Fruit fly (Drosophila melanogaster) whole organism, adult: ENCODE measurements around the gene Ktch.
A peak's percentile ranks its signal among the peaks of the same experiment; 100 is the strongest.

Experiments used
- CG11617 ChIP-seq: fragments of 200-800 bp; sonication (Bioruptor generic); optimal IDR thresholded peaks from 2 replicates; lab custom pipeline; 2017; ENCODE audit warnings: mild to moderate bottlenecking, missing biosample characterization, missing genetic modification reagents, missing genetic modification characterization
- CG12768 ChIP-seq: fragments of 200-800 bp; sonication (Bioruptor generic); optimal IDR thresholded peaks from 2 replicates; lab custom pipeline; 2017; ENCODE audit warnings: missing biosample characterization, missing genetic modification characterization, mild to moderate bottlenecking, moderate library complexity, missing genetic modification reagents
- CG14711 ChIP-seq: fragments of 200-800 bp; sonication (Bioruptor generic); optimal IDR thresholded peaks from 2 replicates; lab custom pipeline; 2018; ENCODE audit warnings: missing biosample characterization, mild to moderate bottlenecking, missing genetic modification characterization, moderate library complexity
- CG1620 ChIP-seq: fragments of 200-800 bp; sonication (Bioruptor generic); optimal IDR thresholded peaks from 2 replicates; lab custom pipeline; 2016; ENCODE audit warnings: missing biosample characterization, missing genetic modification characterization
- CG33017 ChIP-seq: fragments of 200-800 bp; sonication (Bioruptor generic); optimal IDR thresholded peaks from 2 replicates; lab custom pipeline; 2018; ENCODE audit warnings: missing biosample characterization, mild to moderate bottlenecking, missing genetic modification characterization, moderate library complexity
- CG5204 ChIP-seq: fragments of 200-800 bp; sonication (Bioruptor generic); optimal IDR thresholded peaks from 2 replicates; lab custom pipeline; 2016; ENCODE audit warnings: missing biosample characterization, missing genetic modification characterization
- CG7045 ChIP-seq: fragments of 200-800 bp; sonication (Bioruptor generic); optimal IDR thresholded peaks from 2 replicates; lab custom pipeline; 2017; ENCODE audit warnings: missing biosample characterization, mild to moderate bottlenecking, missing genetic modification characterization
- CG7101 ChIP-seq: fragments of 200-800 bp; sonication (Bioruptor generic); optimal IDR thresholded peaks from 2 replicates; lab custom pipeline; 2018; ENCODE audit warnings: missing biosample characterization, mild to moderate bottlenecking, missing genetic modification characterization, moderate library complexity
- Clk ChIP-seq: fragments of 200-800 bp; sonication (Bioruptor generic); optimal IDR thresholded peaks from 2 replicates; lab custom pipeline; 2017; ENCODE audit warnings: missing biosample characterization, missing genetic modification characterization
- Crg-1 ChIP-seq: fragments of 200-800 bp; sonication (Bioruptor generic); optimal IDR thresholded peaks from 2 replicates; lab custom pipeline; 2016; ENCODE audit warnings: missing biosample characterization, missing genetic modification characterization
- Hr96 ChIP-seq: fragments of 200-800 bp; sonication (Bioruptor generic); optimal IDR thresholded peaks from 2 replicates; lab custom pipeline; 2016; ENCODE audit warnings: missing biosample characterization, missing genetic modification characterization
- Mnt ChIP-seq: fragments of 200-800 bp; sonication (Bioruptor generic); optimal IDR thresholded peaks from 2 replicates; lab custom pipeline; 2016; ENCODE audit warnings: missing biosample characterization, mild to moderate bottlenecking, missing genetic modification characterization
- bab1 ChIP-seq: fragments of 200-800 bp; sonication (Bioruptor generic); optimal IDR thresholded peaks from 3 replicates; lab custom pipeline; 2019; ENCODE audit warnings: missing biosample characterization, mild to moderate bottlenecking, missing genetic modification characterization, moderate library complexity
- cic ChIP-seq: fragments of 200-800 bp; sonication (Bioruptor generic); optimal IDR thresholded peaks from 2 replicates; lab custom pipeline; 2017; ENCODE audit warnings: missing biosample characterization, mild to moderate bottlenecking, missing genetic modification characterization, moderate library complexity
- cnc ChIP-seq, 2 experiments: fragments of >200 bp; optimal IDR thresholded peaks; 2 replicates each; lab custom pipeline; 2017
- kay ChIP-seq: fragments of 200-800 bp; sonication (Bioruptor generic); peaks from one replicate; lab custom pipeline; 2016; ENCODE audit warnings: missing biosample characterization, missing genetic modification characterization, borderline replicate concordance
- ovo ChIP-seq: fragments of 200-800 bp; sonication (Bioruptor generic); optimal IDR thresholded peaks from 2 replicates; lab custom pipeline; 2016; ENCODE audit warnings: missing biosample characterization, missing genetic modification characterization
- pad ChIP-seq: fragments of 200-800 bp; sonication (Bioruptor generic); optimal IDR thresholded peaks from 3 replicates; lab custom pipeline; 2017; ENCODE audit warnings: missing biosample characterization, missing genetic modification characterization, mild to moderate bottlenecking, moderate library complexity, missing genetic modification reagents
- tj ChIP-seq: fragments of 200-800 bp; sonication (Bioruptor generic); optimal IDR thresholded peaks from 3 replicates; lab custom pipeline; 2017; ENCODE audit warnings: missing biosample characterization, mild to moderate bottlenecking, missing genetic modification characterization, moderate library complexity
- toe ChIP-seq: fragments of 200-800 bp; sonication (Bioruptor generic); optimal IDR thresholded peaks from 2 replicates; lab custom pipeline; 2016; ENCODE audit warnings: missing biosample characterization, missing genetic modification characterization

Ktch gene

dm6 chr3R:31130566-31130965, at the start of gene Ktch:
Gene Ktch (minus strand): TSS chr3R:31130666.
- TF ChIP-seq Clk, result no peak

- TF ChIP-seq Clk (peak; percentile 52), cnc (optimal IDR thresholded peaks at IDR 0.05; lab: Kevin White, UChicago) (no peak), pad (GFP tag; lab: Kevin White, UChicago) (peak; percentile 53), kay (GFP tag; lab: Kevin White, UChicago) (peak; percentile 74), CG11617 (peak; percentile 39), Hr96 (GFP tag; lab: Kevin White, UChicago) (peak; percentile 56), CG5204 (GFP tag; lab: Kevin White, UChicago) (peak; percentile 27), cic (GFP tag; lab: Kevin White, UChicago) (peak; percentile 34), CG33017 (tag; lab: Kevin White, UChicago) (peak; percentile 10), Mnt (GFP tag; lab: Kevin White, UChicago) (peak; percentile 39), ovo (GFP tag; lab: Kevin White, UChicago) (peak; percentile 26), bab1 (GFP tag; lab: Kevin White, UChicago) (no peak), CG7101 (tag; lab: Kevin White, UChicago) (peak; percentile 22), Crg-1 (GFP tag; lab: Kevin White, UChicago) (peak; percentile 50), CG1620 (peak; percentile 39), CG12768 (GFP tag; lab: Kevin White, UChicago) (no peak), tj (GFP tag; lab: Kevin White, UChicago) (no peak), CG14711 (tag; lab: Kevin White, UChicago) (no peak), CG7045 (GFP tag; lab: Kevin White, UChicago) (peak; percentile 84), toe (GFP tag; lab: Kevin White, UChicago) (peak; percentile 76)
These were observed 38.5 kb upstream of the Ktch start, which contains the start of gene stops for dm6 chr3R:31168968-31169367. Gene stops (minus strand): TSS chr3R:31169106.

- TF ChIP-seq Hr96 (GFP tag; lab: Kevin White, UChicago) (no peak), pad (GFP tag; lab: Kevin White, UChicago) (no peak), CG14711 (tag; lab: Kevin White, UChicago) (no peak), CG11617 (no peak), cnc (optimal IDR thresholded peaks at IDR 0.05; lab: Kevin White, UChicago) (no peak), CG7045 (GFP tag; lab: Kevin White, UChicago) (no peak), tj (GFP tag; lab: Kevin White, UChicago) (no peak), CG12768 (GFP tag; lab: Kevin White, UChicago) (no peak), CG7101 (tag; lab: Kevin White, UChicago) (no peak), CG5204 (GFP tag; lab: Kevin White, UChicago) (no peak), Crg-1 (GFP tag; lab: Kevin White, UChicago) (no peak), CG1620 (no peak), Clk (no peak), kay (GFP tag; lab: Kevin White, UChicago) (no peak), ovo (GFP tag; lab: Kevin White, UChicago) (no peak), cic (GFP tag; lab: Kevin White, UChicago) (no peak), Mnt (GFP tag; lab: Kevin White, UChicago) (no peak)
These were observed 38.0 kb upstream of the Ktch start for dm6 chr3R:31168429-31168828.

- TF ChIP-seq CG5204 (GFP tag; lab: Kevin White, UChicago), result no peak
- no peak for TF ChIP-seq CG11617
- peak; percentile 20 for TF ChIP-seq kay (GFP tag; lab: Kevin White, UChicago)
These were observed 16.5 kb upstream of the Ktch start for dm6 chr3R:31146920-31147319.

dm6 chr3R:31141691-31142090, 11.2 kb upstream of the Ktch start:
- no peak for TF ChIP-seq kay (GFP tag; lab: Kevin White, UChicago)
- no peak for TF ChIP-seq CG1620
- TF ChIP-seq CG12768 (GFP tag; lab: Kevin White, UChicago), result no peak
- no peak for TF ChIP-seq cnc (optimal IDR thresholded peaks at IDR 0.05; lab: Kevin White, UChicago)
- no peak for TF ChIP-seq cic (GFP tag; lab: Kevin White, UChicago)
- TF ChIP-seq Hr96 (GFP tag; lab: Kevin White, UChicago), result no peak
- no peak for TF ChIP-seq Clk
- TF ChIP-seq pad (GFP tag; lab: Kevin White, UChicago), result no peak

- TF ChIP-seq CG5204 (GFP tag; lab: Kevin White, UChicago) (no peak), CG7045 (GFP tag; lab: Kevin White, UChicago) (peak; percentile 1), toe (GFP tag; lab: Kevin White, UChicago) (no peak), CG11617 (no peak), CG7101 (tag; lab: Kevin White, UChicago) (no peak), CG12768 (GFP tag; lab: Kevin White, UChicago) (no peak), bab1 (GFP tag; lab: Kevin White, UChicago) (no peak)
These were observed 3.6 kb upstream of the Ktch start, which contains the start of gene Gycbeta100B for dm6 chr3R:31134056-31134455. Gene Gycbeta100B (plus strand): TSS chr3R:31134392.

dm6 chr3R:31127357-31127775, 3.1 kb downstream of the Ktch start:
- TF ChIP-seq cic (GFP tag; lab: Kevin White, UChicago) (peak; percentile 72), CG33017 (tag; lab: Kevin White, UChicago) (peak; percentile 17), CG1620 (no peak), CG11617 (no peak), kay (GFP tag; lab: Kevin White, UChicago) (peak; percentile 94), CG14711 (tag; lab: Kevin White, UChicago) (no peak), Crg-1 (GFP tag; lab: Kevin White, UChicago) (no peak), Mnt (GFP tag; lab: Kevin White, UChicago) (no peak), CG7045 (GFP tag; lab: Kevin White, UChicago) (no peak), ovo (GFP tag; lab: Kevin White, UChicago) (no peak), bab1 (GFP tag; lab: Kevin White, UChicago) (peak; percentile 17), toe (GFP tag; lab: Kevin White, UChicago) (no peak), CG5204 (GFP tag; lab: Kevin White, UChicago) (no peak), CG7101 (tag; lab: Kevin White, UChicago) (peak; percentile 41), Hr96 (GFP tag; lab: Kevin White, UChicago) (no peak), tj (GFP tag; lab: Kevin White, UChicago) (no peak), cnc (optimal IDR thresholded peaks at IDR 0.05; lab: Kevin White, UChicago) (no peak), CG12768 (GFP tag; lab: Kevin White, UChicago) (no peak), pad (GFP tag; lab: Kevin White, UChicago) (no peak), Clk (no peak)
